Worm (Caenorhabditis elegans) whole organism, L4 larva: ENCODE data around the gene zif-1.

Experiments used
- F10B5.3 ChIP-seq: sonication (generic microtip); optimal IDR thresholded peaks from 2 replicates; lab custom pipeline; 2016; ENCODE audit warnings: mild to moderate bottlenecking, missing genetic modification characterization, missing compliant biosample characterization
- F37D6.2 ChIP-seq: sonication (generic microtip); optimal IDR thresholded peaks from 2 replicates; lab custom pipeline; 2016; ENCODE audit warnings: mild to moderate bottlenecking, missing genetic modification characterization, missing compliant biosample characterization
- R02D3.7 ChIP-seq: fragments of 150-350 bp; sonication (generic microtip); optimal IDR thresholded peaks from 3 replicates; lab custom pipeline; 2014; ENCODE audit warnings: missing biosample characterization, missing genetic modification characterization
- T26A8.4 ChIP-seq: fragments of 200-800 bp; sonication (Bioruptor generic); IDR thresholded peaks from 2 replicates; pipeline ENCODE4 v1.3.6; 2022; ENCODE audit warnings: missing genetic modification characterization, missing compliant biosample characterization
- Y5F2A.4 ChIP-seq: fragments of 200-800 bp; sonication (Bioruptor generic); optimal IDR thresholded peaks from 2 replicates; lab custom pipeline; 2018; ENCODE audit warnings: mild to moderate bottlenecking, missing genetic modification characterization, missing compliant biosample characterization
- ZK546.5 ChIP-seq, 2 experiments: sonication (generic microtip); optimal IDR thresholded peaks; 2 replicates each; lab custom pipeline; 2017; ENCODE audit warnings: missing biosample characterization in 2 of 2, missing genetic modification characterization in 2 of 2
- attf-4 ChIP-seq: sonication (generic microtip); optimal IDR thresholded peaks from 3 replicates; lab custom pipeline; 2017; ENCODE audit warnings: missing biosample characterization, missing genetic modification characterization
- ceh-28 ChIP-seq: fragments of 150-350 bp; optimal IDR thresholded peaks from 2 replicates; lab custom pipeline; 2014; ENCODE audit warnings: missing biosample characterization, missing genetic modification reagents, missing genetic modification characterization
- ceh-32 ChIP-seq: sonication (generic microtip); optimal IDR thresholded peaks from 2 replicates; lab custom pipeline; 2016; ENCODE audit warnings: mild to moderate bottlenecking, missing genetic modification characterization, missing compliant biosample characterization; ENCODE audit not compliant: poor library complexity
- ceh-44 ChIP-seq: fragments of 200-800 bp; sonication (Bioruptor generic); IDR thresholded peaks from 2 replicates; pipeline ENCODE4 v1.3.6; 2022; ENCODE audit warnings: missing genetic modification reagents, missing genetic modification characterization, missing compliant biosample characterization
- ceh-82 ChIP-seq: sonication (generic microtip); optimal IDR thresholded peaks from 2 replicates; lab custom pipeline; 2017; ENCODE audit warnings: missing biosample characterization, missing genetic modification characterization
- cey-2 ChIP-seq: sonication (generic microtip); optimal IDR thresholded peaks from 3 replicates; lab custom pipeline; 2017; ENCODE audit warnings: missing genetic modification characterization, mild to moderate bottlenecking, missing compliant biosample characterization, antibody characterized with exemption, borderline replicate concordance; ENCODE audit not compliant: insufficient read depth
- ctbp-1 ChIP-seq: fragments of 200-800 bp; sonication (Bioruptor generic); IDR thresholded peaks from 2 replicates; pipeline ENCODE4 v1.3.6; 2022; ENCODE audit warnings: missing genetic modification reagents, missing genetic modification characterization, missing compliant biosample characterization
- daf-12 ChIP-seq: fragments of 150-350 bp; optimal IDR thresholded peaks from 2 replicates; lab custom pipeline; 2014; ENCODE audit warnings: missing biosample characterization, missing genetic modification reagents, missing genetic modification characterization
- daf-16 ChIP-seq, 3 experiments: sonication (generic microtip); optimal IDR thresholded peaks; 2 replicates each; lab custom pipeline; 2016 to 2017; ENCODE audit warnings: missing genetic modification characterization in 3 of 3, missing genetic modification reagents in 3 of 3, mild to moderate bottlenecking in 2 of 3, missing compliant biosample characterization in 2 of 3, missing biosample characterization in 1 of 3, moderate library complexity in 1 of 3
- daf-19 ChIP-seq: fragments of 200-800 bp; sonication (Bioruptor generic); conservative IDR thresholded peaks from 2 replicates; pipeline ENCODE4 v1.3.6; 2022; ENCODE audit warnings: missing genetic modification characterization, missing compliant biosample characterization
- daf-8 ChIP-seq: fragments of 200-800 bp; sonication (Bioruptor generic); IDR thresholded peaks from 2 replicates; pipeline ENCODE4 v1.3.6; 2022; ENCODE audit warnings: missing genetic modification characterization, missing compliant biosample characterization
- dmd-6 ChIP-seq: fragments of 200-800 bp; sonication (Bioruptor generic); IDR thresholded peaks from 2 replicates; pipeline ENCODE4 v1.3.6; 2022; ENCODE audit warnings: missing genetic modification reagents, missing genetic modification characterization, missing compliant biosample characterization
- dmd-8 ChIP-seq: fragments of 200-800 bp; sonication (Bioruptor generic); IDR thresholded peaks from 2 replicates; pipeline ENCODE4 v1.3.6; 2022; ENCODE audit warnings: missing genetic modification characterization, missing compliant biosample characterization
- dpl-1 ChIP-seq: fragments of 150-350 bp; optimal IDR thresholded peaks from 2 replicates; lab custom pipeline; 2014; ENCODE audit warnings: missing biosample characterization, missing genetic modification reagents, missing genetic modification characterization
- egl-43 ChIP-seq: fragments of 200-800 bp; sonication (Bioruptor generic); IDR thresholded peaks from 2 replicates; pipeline ENCODE4 v1.3.6; 2022; ENCODE audit warnings: missing genetic modification reagents, missing genetic modification characterization, missing compliant biosample characterization
- fkh-10 ChIP-seq: fragments of 150-350 bp; optimal IDR thresholded peaks from 2 replicates; lab custom pipeline; 2014; ENCODE audit warnings: missing biosample characterization, missing genetic modification reagents, missing genetic modification characterization
- gei-8 ChIP-seq: fragments of 200-800 bp; sonication (Bioruptor generic); optimal IDR thresholded peaks from 2 replicates; lab custom pipeline; 2018; ENCODE audit warnings: mild to moderate bottlenecking, missing genetic modification characterization, missing compliant biosample characterization
- hif-1 ChIP-seq, 2 experiments: sonication (generic microtip); optimal IDR thresholded peaks; 2 replicates each; lab custom pipeline; 2016 to 2017; ENCODE audit warnings: missing compliant biosample characterization in 2 of 2, missing genetic modification characterization in 2 of 2, missing genetic modification reagents in 2 of 2, missing genotype in 2 of 2, mild to moderate bottlenecking in 1 of 2
- hlh-11 ChIP-seq: fragments of 200-800 bp; sonication (Bioruptor generic); optimal IDR thresholded peaks from 2 replicates; lab custom pipeline; 2018; ENCODE audit warnings: mild to moderate bottlenecking, missing genetic modification characterization, missing compliant biosample characterization
- hmg-1.1 ChIP-seq: fragments of 200-800 bp; sonication (Bioruptor generic); IDR thresholded peaks from 2 replicates; pipeline ENCODE4 v1.3.6; 2022; ENCODE audit warnings: missing genetic modification reagents, missing genetic modification characterization, missing compliant biosample characterization
- jun-1 ChIP-seq: fragments of 150-350 bp; optimal IDR thresholded peaks from 2 replicates; lab custom pipeline; 2014; ENCODE audit warnings: missing biosample characterization, missing genetic modification reagents, missing genetic modification characterization
- lim-7 ChIP-seq: fragments of 200-800 bp; sonication (Bioruptor generic); IDR thresholded peaks from 2 replicates; pipeline ENCODE4 v1.3.6; 2022; ENCODE audit warnings: missing genetic modification characterization, missing compliant biosample characterization
- lir-3 ChIP-seq: sonication (generic microtip); optimal IDR thresholded peaks from 2 replicates; lab custom pipeline; 2016; ENCODE audit warnings: mild to moderate bottlenecking, missing genetic modification characterization, missing compliant biosample characterization
- mep-1 ChIP-seq: fragments of 150-350 bp; sonication (generic microtip); optimal IDR thresholded peaks from 3 replicates; lab custom pipeline; 2014; ENCODE audit warnings: missing biosample characterization, missing genetic modification characterization
- mes-2 ChIP-seq: sonication (generic microtip); optimal IDR thresholded peaks from 2 replicates; lab custom pipeline; 2016; ENCODE audit warnings: missing genotype, mild to moderate bottlenecking, missing genetic modification characterization, missing compliant biosample characterization; ENCODE audit not compliant: poor library complexity, severe bottlenecking
- nhr-10 ChIP-seq: fragments of 150-350 bp; optimal IDR thresholded peaks from 2 replicates; lab custom pipeline; 2014; ENCODE audit warnings: missing biosample characterization, missing genetic modification characterization
- nhr-111 ChIP-seq: fragments of 200-800 bp; sonication (Bioruptor generic); optimal IDR thresholded peaks from 2 replicates; lab custom pipeline; 2018; ENCODE audit warnings: mild to moderate bottlenecking, missing genetic modification characterization, missing compliant biosample characterization
- nhr-25 ChIP-seq: sonication (generic microtip); optimal IDR thresholded peaks from 2 replicates; lab custom pipeline; 2017; ENCODE audit warnings: missing genetic modification characterization, mild to moderate bottlenecking, missing compliant biosample characterization, antibody characterized with exemption, moderate library complexity, borderline replicate concordance; ENCODE audit not compliant: insufficient read depth
- nhr-41 ChIP-seq: fragments of 200-800 bp; sonication (Bioruptor generic); IDR thresholded peaks from 2 replicates; pipeline ENCODE4 v1.3.6; 2022; ENCODE audit warnings: missing genetic modification reagents, missing genetic modification characterization, missing compliant biosample characterization
- nhr-42 ChIP-seq: fragments of 200-800 bp; sonication (Bioruptor generic); IDR thresholded peaks from 2 replicates; pipeline ENCODE4 v1.3.6; 2022; ENCODE audit warnings: missing genetic modification characterization, missing compliant biosample characterization
- pqm-1 ChIP-seq: sonication (generic microtip); optimal IDR thresholded peaks from 2 replicates; lab custom pipeline; 2017; ENCODE audit warnings: missing biosample characterization, missing genetic modification characterization
- rbr-2 ChIP-seq: sonication (generic microtip); optimal IDR thresholded peaks from 2 replicates; lab custom pipeline; 2016; ENCODE audit warnings: missing genotype, missing genetic modification characterization, missing compliant biosample characterization
- sdz-12 ChIP-seq: fragments of 200-800 bp; sonication (Bioruptor generic); optimal IDR thresholded peaks from 2 replicates; lab custom pipeline; 2018; ENCODE audit warnings: mild to moderate bottlenecking, missing genetic modification characterization, missing compliant biosample characterization
- snpc-1.2 ChIP-seq: fragments of 200-800 bp; sonication (Bioruptor generic); IDR thresholded peaks from 2 replicates; pipeline ENCODE4 v1.3.6; 2022; ENCODE audit warnings: missing genetic modification reagents, missing genetic modification characterization, missing compliant biosample characterization
- spr-1 ChIP-seq: sonication (generic microtip); optimal IDR thresholded peaks from 2 replicates; lab custom pipeline; 2016; ENCODE audit warnings: mild to moderate bottlenecking, missing genetic modification characterization, missing compliant biosample characterization
- spr-3 ChIP-seq: fragments of 200-800 bp; sonication (Bioruptor generic); optimal IDR thresholded peaks from 2 replicates; lab custom pipeline; 2018; ENCODE audit warnings: mild to moderate bottlenecking, missing genetic modification characterization, missing compliant biosample characterization
- tra-1 ChIP-seq: fragments of 200-800 bp; sonication (Bioruptor generic); IDR thresholded peaks from 2 replicates; pipeline ENCODE4 v1.3.6; 2022; ENCODE audit warnings: missing genetic modification reagents, missing genetic modification characterization, missing compliant biosample characterization
- zag-1 ChIP-seq: fragments of 150-350 bp; optimal IDR thresholded peaks from 2 replicates; lab custom pipeline; 2014; ENCODE audit warnings: missing biosample characterization, missing genetic modification characterization
- zfp-3 ChIP-seq: fragments of 200-800 bp; sonication (Bioruptor generic); conservative IDR thresholded peaks from 2 replicates; pipeline ENCODE4 v1.3.6; 2022; ENCODE audit warnings: missing genetic modification reagents, missing genetic modification characterization, missing compliant biosample characterization

Gene zif-1

DNA sequence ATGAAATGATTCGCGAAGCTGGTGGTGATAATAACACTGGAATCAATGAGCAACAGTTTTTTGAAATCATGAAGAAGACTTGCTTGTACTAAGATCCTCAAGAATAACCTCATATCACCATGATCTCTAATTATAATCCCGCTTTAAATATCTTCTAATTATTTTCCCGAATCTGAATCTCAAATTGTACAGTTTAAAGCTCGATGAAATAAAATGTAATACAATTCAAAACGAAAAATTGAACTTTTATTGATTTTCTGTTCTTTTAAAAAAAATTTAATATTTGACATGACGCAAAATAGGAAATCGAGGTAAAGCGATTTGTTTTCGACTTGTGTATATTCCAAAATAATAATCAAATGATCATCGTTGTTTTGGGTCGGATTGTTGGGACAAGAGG, 27.7 kb upstream of the zif-1 start (continued):
- TF ChIP-seq spr-1 (tag; lab: Kevin White, UChicago) (peak; percentile 50), T26A8.4 (GFP tag; lab: Robert Waterston, UW) (peak; percentile 37; the same call in 1 of the 2 replicates), lir-3 (tag; lab: Kevin White, UChicago) (no peak), mep-1 (peak; percentile 57), ZK546.5 (tag; optimal IDR thresholded peaks at IDR 0.05; lab: Kevin White, UChicago) (no peak), zfp-3 (peak; percentile 87), gei-8 (GFP tag; lab: Kevin White, UChicago) (peak; percentile 41), daf-8 (GFP tag; lab: Robert Waterston, UW) (no peak), hmg-1.1 (GFP tag; lab: Robert Waterston, UW) (no peak), lim-7 (GFP tag; lab: Robert Waterston, UW) (0 out of 2 replicates have a peak, but pooled peaks have one; percentile 55), jun-1 (tag; lab: Kevin White, UChicago) (no peak)
- TF ChIP-seq, all 104 proteins: peak for 13

DNA sequence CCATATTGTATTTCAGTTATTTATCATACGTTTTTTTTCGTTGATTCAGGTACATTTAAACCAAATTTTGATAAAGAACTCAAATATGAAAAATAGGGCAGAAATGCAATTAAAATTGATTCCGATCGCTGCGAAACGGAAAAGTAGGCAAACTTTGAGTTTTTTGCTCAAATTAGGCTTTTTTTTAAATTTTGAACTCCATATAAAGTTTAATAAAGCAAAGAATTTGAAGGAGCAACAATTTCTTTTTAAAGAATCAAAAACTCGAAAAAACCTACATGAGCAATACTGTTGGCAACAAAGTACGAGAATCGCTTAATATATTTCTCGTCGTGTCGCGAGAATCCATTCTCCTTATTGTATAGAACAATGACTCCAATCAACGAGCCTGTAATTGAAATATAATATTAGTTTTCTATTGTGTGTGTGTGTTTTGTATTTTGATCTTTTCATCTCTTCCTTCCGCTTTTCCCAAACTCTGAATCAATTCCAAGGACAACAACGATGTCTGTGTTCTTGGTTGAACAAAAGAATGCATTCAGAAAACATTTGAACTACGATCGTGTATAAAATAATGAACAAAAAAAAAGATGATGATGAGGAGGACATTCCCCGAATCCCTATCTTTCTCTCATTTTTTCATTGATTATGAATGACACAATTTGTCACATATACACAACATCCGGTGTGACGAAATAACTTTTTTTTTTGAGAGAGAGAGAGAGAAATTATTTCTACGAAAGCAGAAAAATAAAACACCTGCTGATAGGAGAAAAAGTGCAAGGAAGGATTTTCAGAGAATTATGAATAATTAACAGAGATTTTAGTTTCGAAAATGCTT, 23.8 kb upstream of the zif-1 start:
- 0 out of 2 replicates have a peak, but pooled peaks have one; percentile 26 for TF ChIP-seq dmd-6 (GFP tag; lab: Robert Waterston, UW)
- no peak for TF ChIP-seq ceh-32 (tag; lab: Kevin White, UChicago)
- TF ChIP-seq dmd-8 (GFP tag; lab: Robert Waterston, UW): no peak
- TF ChIP-seq daf-16 (GFP tag; optimal IDR thresholded peaks at IDR 0.05; lab: Kevin White, UChicago): no peak
- TF ChIP-seq daf-16 (tag; optimal IDR thresholded peaks at IDR 0.05; lab: Kevin White, UChicago): no peak
- no peak for TF ChIP-seq dpl-1 (GFP tag; lab: Kevin White, UChicago)
- TF ChIP-seq mes-2 (tag; lab: Kevin White, UChicago): no peak
- TF ChIP-seq nhr-10: no peak
- TF ChIP-seq cey-2 (tag; lab: Kevin White, UChicago): no peak
- no peak for TF ChIP-seq snpc-1.2 (GFP tag; lab: Robert Waterston, UW)
- no peak for TF ChIP-seq nhr-25 (tag; lab: Kevin White, UChicago)
- TF ChIP-seq tra-1 (GFP tag; lab: Robert Waterston, UW): no peak
- TF ChIP-seq spr-3: peak; percentile 19
- no peak for TF ChIP-seq F37D6.2
- no peak for TF ChIP-seq hif-1 (tag; optimal IDR thresholded peaks at IDR 0.05; lab: Kevin White, UChicago)
- TF ChIP-seq pqm-1 (tag; lab: Kevin White, UChicago): no peak
- TF ChIP-seq egl-43 (GFP tag; lab: Robert Waterston, UW): no peak
- TF ChIP-seq lim-7 (GFP tag; lab: Robert Waterston, UW): 0 out of 2 replicates have a peak, but pooled peaks have one; percentile 5
- no peak for TF ChIP-seq ceh-82 (tag; lab: Kevin White, UChicago)
- no peak for TF ChIP-seq spr-1 (tag; lab: Kevin White, UChicago)
- no peak for TF ChIP-seq rbr-2 (tag; lab: Kevin White, UChicago)
- no peak for TF ChIP-seq Y5F2A.4 (GFP tag; lab: Kevin White, UChicago)
- no peak for TF ChIP-seq F10B5.3 (tag; lab: Kevin White, UChicago)
- no peak for TF ChIP-seq nhr-111
- no peak for TF ChIP-seq ctbp-1 (GFP tag; lab: Robert Waterston, UW)
- no peak for TF ChIP-seq mep-1
- TF ChIP-seq attf-4 (tag; lab: Kevin White, UChicago): no peak
- no peak for TF ChIP-seq ceh-44 (GFP tag; lab: Robert Waterston, UW)
- TF ChIP-seq daf-12 (tag; lab: Kevin White, UChicago): no peak
- TF ChIP-seq hlh-11 (tag; lab: Kevin White, UChicago): peak; percentile 29
- no peak for TF ChIP-seq sdz-12 (GFP tag; lab: Kevin White, UChicago)
- TF ChIP-seq R02D3.7: no peak
- no peak for TF ChIP-seq ceh-28 (tag; lab: Kevin White, UChicago)
- TF ChIP-seq jun-1 (tag; lab: Kevin White, UChicago): no peak
- no peak for TF ChIP-seq ZK546.5 (tag; optimal IDR thresholded peaks at IDR 0.05; lab: Kevin White, UChicago)
- TF ChIP-seq nhr-42 (GFP tag; lab: Robert Waterston, UW): no peak
- TF ChIP-seq nhr-41 (GFP tag; lab: Robert Waterston, UW): no peak; the same call in 1 of the 2 replicates
- TF ChIP-seq fkh-10 (GFP tag; lab: Kevin White, UChicago): no peak
- TF ChIP-seq zag-1: no peak
- TF ChIP-seq daf-19: no peak
